Worm (Caenorhabditis elegans): ENCODE measurements around the gene vps-32.1.

The vps-32.1 gene

DNA sequence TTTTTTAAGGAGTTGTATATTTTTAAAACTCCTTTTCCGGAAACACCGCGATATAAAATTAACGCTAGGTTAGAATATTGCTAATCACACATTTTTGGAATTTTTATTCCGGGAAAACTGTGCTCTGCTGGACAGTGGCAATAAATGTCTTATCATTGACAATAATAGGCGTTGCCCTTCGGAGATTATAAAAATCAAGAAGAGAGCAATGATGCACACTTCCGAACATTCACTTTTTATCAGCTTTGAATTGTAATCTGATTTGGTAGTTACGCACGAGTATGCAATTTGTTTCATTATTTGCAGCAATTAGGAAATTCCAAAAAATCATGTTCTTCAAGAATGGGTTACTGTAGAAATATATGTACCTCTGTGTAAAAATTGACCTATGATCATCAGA is 26.6 kb downstream of the vps-32.1 start:
- TF ChIP-seq mes-2 (tag; optimal IDR thresholded peaks at IDR 0.05; ENCODE audit: poor library complexity, severe bottlenecking): no peak
- no peak for TF ChIP-seq lir-3 (tag; optimal IDR thresholded peaks at IDR 0.05)
- TF ChIP-seq duxl-1 (tag; optimal IDR thresholded peaks at IDR 0.05; ENCODE audit: poor library complexity): no peak
- peak; percentile 36 for TF ChIP-seq hlh-11 (tag; optimal IDR thresholded peaks at IDR 0.05)
- TF ChIP-seq unc-62 (GFP tag; optimal IDR thresholded peaks at IDR 0.05 in 1 of 2): no peak
- no peak for TF ChIP-seq unc-62 (tag; optimal IDR thresholded peaks at IDR 0.05)
- TF ChIP-seq nhr-28 (tag; optimal IDR thresholded peaks at IDR 0.05): peak; percentile 61
- no peak for TF ChIP-seq Y48G9A.11 (GFP tag; IDR thresholded peaks at IDR 0.05)
- TF ChIP-seq pqm-1 (tag; optimal IDR thresholded peaks at IDR 0.05): peak; percentile 67
- TF ChIP-seq saeg-2 (GFP tag; IDR thresholded peaks at IDR 0.05): no peak
- no peak for TF ChIP-seq ztf-11 (tag; optimal IDR thresholded peaks at IDR 0.05)
- TF ChIP-seq T20F7.1 (GFP tag; optimal IDR thresholded peaks at IDR 0.05): no peak
- TF ChIP-seq nhr-25 (tag; optimal IDR thresholded peaks at IDR 0.05; ENCODE audit: borderline replicate concordance, insufficient read depth): no peak
- no peak for TF ChIP-seq dmd-9 (GFP tag; IDR thresholded peaks at IDR 0.05)
- peak; percentile 1 for TF ChIP-seq nhr-77 (tag; optimal IDR thresholded peaks at IDR 0.05)
- TF ChIP-seq daf-16 (GFP tag; optimal IDR thresholded peaks at IDR 0.05): no peak
- peak; percentile 46 for TF ChIP-seq daf-16 (tag; optimal IDR thresholded peaks at IDR 0.05)
- TF ChIP-seq lin-1 (GFP tag; IDR thresholded peaks at IDR 0.05): no peak
- TF ChIP-seq Y5F2A.4 (GFP tag; optimal IDR thresholded peaks at IDR 0.05): no peak
- no peak for TF ChIP-seq Y75B8A.6 (GFP tag; IDR thresholded peaks at IDR 0.05)
- TF ChIP-seq nhr-6 (tag; optimal IDR thresholded peaks at IDR 0.05): no peak
- TF ChIP-seq unc-130 (GFP tag; optimal IDR thresholded peaks at IDR 0.05): no peak
- TF ChIP-seq dpl-1 (GFP tag; optimal IDR thresholded peaks at IDR 0.05): no peak
- peak; percentile 62; the same call in 1 of the 2 replicates for TF ChIP-seq dmd-6 (GFP tag; IDR thresholded peaks at IDR 0.05)
- TF ChIP-seq ZK337.2 (GFP tag; IDR thresholded peaks at IDR 0.05): no peak
- TF ChIP-seq ceh-44 (GFP tag; IDR thresholded peaks at IDR 0.05): no peak
- no peak for TF ChIP-seq egl-43 (GFP tag; IDR thresholded peaks at IDR 0.05)
- no peak for TF ChIP-seq F26F4.8 (GFP tag; conservative IDR thresholded peaks at IDR 0.05)
- TF ChIP-seq nhr-102 (tag; optimal IDR thresholded peaks at IDR 0.05): peak; percentile 1

DNA sequence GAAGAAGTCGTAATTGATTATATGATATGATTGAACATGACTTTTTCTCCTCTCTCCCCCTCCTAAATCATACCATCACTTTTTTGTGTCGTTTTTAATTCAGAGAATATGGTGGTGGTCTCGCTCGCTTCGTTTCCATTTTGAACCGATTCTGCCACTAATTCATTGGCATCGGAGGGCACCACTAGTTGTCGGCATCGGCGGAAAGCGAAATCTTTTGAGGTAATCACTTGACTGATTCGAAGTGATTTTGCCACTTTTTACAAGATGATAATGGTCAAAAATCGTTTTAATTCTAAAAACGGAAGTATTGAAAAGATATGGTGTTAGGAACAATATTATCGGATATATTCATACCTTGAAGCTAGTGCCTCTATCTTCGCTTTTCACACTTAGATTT is 27.3 kb downstream of the vps-32.1 start, which contains the start of gene klf-3:
TSS of gene klf-3 (plus strand) at position 109 of the 400 bp plus-strand sequence.
- TF ChIP-seq nhr-41 (GFP tag; IDR thresholded peaks at IDR 0.05) (no peak), hif-1 (tag; optimal IDR thresholded peaks at IDR 0.05) (no peak), F37D6.2 (tag; optimal IDR thresholded peaks at IDR 0.05) (no peak), arid-1 (GFP tag; conservative IDR thresholded peaks at IDR 0.05) (no peak), duxl-1 (tag; optimal IDR thresholded peaks at IDR 0.05; ENCODE audit: poor library complexity) (no peak), hlh-30 (tag; optimal IDR thresholded peaks at IDR 0.05; ENCODE audit: insufficient read depth) (no peak), nhr-76 (tag; optimal IDR thresholded peaks at IDR 0.05) (no peak), madf-5 (GFP tag; IDR thresholded peaks at IDR 0.05) (no peak), daf-12 (tag; optimal IDR thresholded peaks at IDR 0.05) (no peak), mep-1 (tag; optimal IDR thresholded peaks at IDR 0.05) (no peak), T20F7.1 (GFP tag; optimal IDR thresholded peaks at IDR 0.05) (no peak), egl-43 (GFP tag; IDR thresholded peaks at IDR 0.05) (no peak), unc-130 (GFP tag; optimal IDR thresholded peaks at IDR 0.05) (no peak), ztf-11 (tag; optimal IDR thresholded peaks at IDR 0.05) (no peak), ces-1 (GFP tag; optimal IDR thresholded peaks at IDR 0.05) (no peak), ctbp-1 (GFP tag; IDR thresholded peaks at IDR 0.05) (no peak), ZK337.2 (GFP tag; IDR thresholded peaks at IDR 0.05) (no peak)
